Fruit fly (Drosophila melanogaster) whole organism, embryonic: ENCODE measurements around the gene CG7702.

Experiments
- Aef1 ChIP-seq: fragments of 200-800 bp; sonication (Bioruptor generic); IDR thresholded peaks from 3 replicates; pipeline ENCODE4 v1.3.6; 2022; ENCODE audit warnings: missing biosample characterization, missing genetic modification characterization
- Blimp-1 ChIP-seq: fragments of 200-800 bp; sonication (Bioruptor generic); optimal IDR thresholded peaks from 3 replicates; lab custom pipeline; 2018; ENCODE audit warnings: missing biosample characterization, missing genetic modification characterization, mild to moderate bottlenecking, moderate library complexity, missing genetic modification reagents
- CG10979 ChIP-seq: fragments of 200-800 bp; sonication (Bioruptor generic); optimal IDR thresholded peaks from 2 replicates; lab custom pipeline; 2018; ENCODE audit warnings: missing biosample characterization, mild to moderate bottlenecking, missing genetic modification characterization, moderate library complexity
- CG11456 ChIP-seq: fragments of 200-800 bp; sonication (Bioruptor generic); IDR thresholded peaks from 3 replicates; pipeline ENCODE4 v1.3.6; 2022; ENCODE audit warnings: missing biosample characterization, missing genetic modification characterization
- CG15479 ChIP-seq: fragments of 200-800 bp; sonication (Bioruptor generic); optimal IDR thresholded peaks from 3 replicates; lab custom pipeline; 2019; ENCODE audit warnings: missing biosample characterization, mild to moderate bottlenecking, missing genetic modification characterization, moderate library complexity
- CG15696 ChIP-seq: fragments of 200-800 bp; sonication (Bioruptor generic); optimal IDR thresholded peaks from 2 replicates; lab custom pipeline; 2019; ENCODE audit warnings: missing biosample characterization, mild to moderate bottlenecking, missing genetic modification characterization, moderate library complexity
- CG1602 ChIP-seq: fragments of 200-800 bp; sonication (Bioruptor generic); optimal IDR thresholded peaks from 3 replicates; lab custom pipeline; 2016; ENCODE audit warnings: missing biosample characterization, missing genetic modification characterization
- CG17385 ChIP-seq: fragments of 200-800 bp; sonication (Bioruptor generic); optimal IDR thresholded peaks from 3 replicates; lab custom pipeline; 2018; ENCODE audit warnings: missing biosample characterization, mild to moderate bottlenecking, missing genetic modification characterization
- CG18476 ChIP-seq: fragments of 200-800 bp; sonication (Bioruptor generic); optimal IDR thresholded peaks from 2 replicates; lab custom pipeline; 2016; ENCODE audit warnings: missing biosample characterization, mild to moderate bottlenecking, missing genetic modification characterization
- CG30020 ChIP-seq: fragments of 200-800 bp; optimal IDR thresholded peaks from 2 replicates; lab custom pipeline; 2019; ENCODE audit warnings: missing biosample characterization, mild to moderate bottlenecking, missing genetic modification characterization, moderate library complexity
- CG3163 ChIP-seq: fragments of 200-800 bp; sonication (Bioruptor generic); optimal IDR thresholded peaks from 3 replicates; lab custom pipeline; 2016; ENCODE audit warnings: missing biosample characterization, missing genetic modification characterization
- CG42726 ChIP-seq: fragments of 200-800 bp; sonication (Bioruptor generic); IDR thresholded peaks from 2 replicates; pipeline ENCODE4 v1.3.6; 2022; ENCODE audit warnings: missing biosample characterization, missing genetic modification characterization; ENCODE audit not compliant: partially characterized antibody
- CG4282 ChIP-seq: fragments of 200-800 bp; sonication (Bioruptor generic); optimal IDR thresholded peaks from 2 replicates; lab custom pipeline; 2016; ENCODE audit warnings: missing biosample characterization, missing genetic modification characterization
- CG4730 ChIP-seq: fragments of 200-800 bp; sonication (Bioruptor generic); IDR thresholded peaks from 2 replicates; pipeline ENCODE4 v1.3.6; 2022; ENCODE audit warnings: missing biosample characterization, missing genetic modification characterization
- CG7963 ChIP-seq: fragments of 200-800 bp; sonication (Bioruptor generic); IDR thresholded peaks from 3 replicates; pipeline ENCODE4 v1.3.6; 2022; ENCODE audit warnings: missing biosample characterization, missing genetic modification characterization; ENCODE audit not compliant: partially characterized antibody
- CG7987 ChIP-seq: fragments of 200-800 bp; sonication (Bioruptor generic); optimal IDR thresholded peaks from 2 replicates; lab custom pipeline; 2018; ENCODE audit warnings: missing biosample characterization, mild to moderate bottlenecking, missing genetic modification characterization, moderate library complexity
- CG9932 ChIP-seq: fragments of 200-800 bp; sonication (Bioruptor generic); IDR thresholded peaks from 2 replicates; pipeline ENCODE4 v1.3.6; 2022; ENCODE audit warnings: missing biosample characterization, missing genetic modification characterization
- CoRest ChIP-seq: fragments of 200-800 bp; sonication (Bioruptor generic); optimal IDR thresholded peaks from 3 replicates; lab custom pipeline; 2018; ENCODE audit warnings: missing biosample characterization, mild to moderate bottlenecking, missing genetic modification characterization, moderate library complexity
- CrebB ChIP-seq: fragments of 200-800 bp; sonication (Bioruptor generic); optimal IDR thresholded peaks from 3 replicates; lab custom pipeline; 2018; ENCODE audit warnings: missing biosample characterization, mild to moderate bottlenecking, missing genetic modification characterization
- Dp ChIP-seq: fragments of 200-800 bp; sonication (Bioruptor generic); optimal IDR thresholded peaks from 2 replicates; lab custom pipeline; 2018; ENCODE audit warnings: missing biosample characterization, mild to moderate bottlenecking, missing genetic modification characterization, moderate library complexity
- Elba2 ChIP-seq: fragments of 200-800 bp; sonication (Bioruptor generic); optimal IDR thresholded peaks from 3 replicates; lab custom pipeline; 2016; ENCODE audit warnings: missing biosample characterization, missing genetic modification characterization
- Hand ChIP-seq: fragments of 200-800 bp; sonication (Bioruptor generic); optimal IDR thresholded peaks from 2 replicates; lab custom pipeline; 2017; ENCODE audit warnings: mild to moderate bottlenecking, missing biosample characterization, missing genetic modification reagents, missing genetic modification characterization
- Myb ChIP-seq: fragments of 200-800 bp; sonication (Bioruptor generic); optimal IDR thresholded peaks from 2 replicates; lab custom pipeline; 2016; ENCODE audit warnings: missing biosample characterization, missing genetic modification characterization
- Trl ChIP-seq, 3 experiments: fragments of >200 bp in 2 of 3; fragments of 200-800 bp in 1 of 3; sonication (Bioruptor generic) in 1 of 3; optimal IDR thresholded peaks; 2 replicates in 1 of 3; 3 replicates in 2 of 3; lab custom pipeline; 2016 to 2017; ENCODE audit warnings: missing biosample characterization in 1 of 3, missing genetic modification characterization in 1 of 3
- Xrp1 ChIP-seq: fragments of 200-800 bp; sonication (Bioruptor generic); IDR thresholded peaks from 2 replicates; pipeline ENCODE4 v1.3.6; 2022; ENCODE audit warnings: missing biosample characterization, missing genetic modification characterization
- ac ChIP-seq: fragments of 200-800 bp; sonication (Bioruptor generic); optimal IDR thresholded peaks from 3 replicates; lab custom pipeline; 2017; ENCODE audit warnings: missing biosample characterization, mild to moderate bottlenecking, missing genetic modification characterization
- bab2 ChIP-seq: fragments of 200-800 bp; sonication (Bioruptor generic); optimal IDR thresholded peaks from 2 replicates; lab custom pipeline; 2016; ENCODE audit warnings: missing biosample characterization, missing genetic modification characterization
- br ChIP-seq: fragments of >200 bp; optimal IDR thresholded peaks from 2 replicates; lab custom pipeline; 2017
- cg ChIP-seq: fragments of 200-800 bp; sonication (Bioruptor generic); optimal IDR thresholded peaks from 3 replicates; lab custom pipeline; 2019; ENCODE audit warnings: missing biosample characterization, mild to moderate bottlenecking, missing genetic modification characterization, moderate library complexity
- chm ChIP-seq: fragments of 200-800 bp; sonication (Bioruptor generic); IDR thresholded peaks from 2 replicates; pipeline ENCODE4 v1.3.6; 2022; ENCODE audit warnings: missing biosample characterization, missing genetic modification characterization
- croc ChIP-seq: fragments of 200-800 bp; sonication (Bioruptor generic); conservative IDR thresholded peaks from 3 replicates; pipeline ENCODE4 v1.3.6; 2022; ENCODE audit warnings: missing biosample characterization, missing genetic modification characterization
- fd3F ChIP-seq: fragments of 200-800 bp; sonication (Bioruptor generic); optimal IDR thresholded peaks from 2 replicates; lab custom pipeline; 2018; ENCODE audit warnings: missing biosample characterization, mild to moderate bottlenecking, missing genetic modification characterization, moderate library complexity
- fru ChIP-seq: fragments of >200 bp; optimal IDR thresholded peaks from 2 replicates; lab custom pipeline; 2017
- gsb ChIP-seq: fragments of 200-800 bp; sonication (Bioruptor generic); IDR thresholded peaks from 2 replicates; pipeline ENCODE4 v1.3.6; 2022; ENCODE audit warnings: missing biosample characterization, missing genetic modification characterization
- kay ChIP-seq: fragments of 200-800 bp; sonication (Bioruptor generic); optimal IDR thresholded peaks from 2 replicates; lab custom pipeline; 2016; ENCODE audit warnings: missing biosample characterization, missing genetic modification characterization
- klu ChIP-seq: fragments of 200-800 bp; sonication (Bioruptor generic); IDR thresholded peaks from 2 replicates; pipeline ENCODE4 v1.3.6; 2022; ENCODE audit warnings: missing biosample characterization, missing genetic modification characterization
- pan ChIP-seq, 4 experiments: fragments of >200 bp in 3 of 4; fragments of 200-800 bp in 1 of 4; sonication (Bioruptor generic) in 1 of 4; optimal IDR thresholded peaks in 3 of 4; IDR thresholded peaks in 1 of 4; 2 replicates each; pipeline versions ENCODE4 v1.3.6 to Lab custom; 2017 to 2022; ENCODE audit warnings: missing biosample characterization in 2 of 4, missing genetic modification characterization in 2 of 4, mixed read lengths in 1 of 4
- pfk ChIP-seq: fragments of 200-800 bp; sonication (Bioruptor generic); optimal IDR thresholded peaks from 2 replicates; lab custom pipeline; 2018; ENCODE audit warnings: missing biosample characterization, mild to moderate bottlenecking, missing genetic modification characterization, moderate library complexity
- pros ChIP-seq: fragments of 200-800 bp; sonication (Bioruptor generic); optimal IDR thresholded peaks from 3 replicates; lab custom pipeline; 2019; ENCODE audit warnings: missing biosample characterization, mild to moderate bottlenecking, missing genetic modification characterization, moderate library complexity
- ranshi ChIP-seq: fragments of 200-800 bp; sonication (Bioruptor generic); IDR thresholded peaks from 2 replicates; pipeline ENCODE4 v1.3.6; 2022; ENCODE audit warnings: missing biosample characterization, missing genetic modification characterization
- sc ChIP-seq, 3 experiments: fragments of >200 bp in 2 of 3; fragments of 200-800 bp in 1 of 3; sonication (Bioruptor generic) in 1 of 3; optimal IDR thresholded peaks; 2 replicates in 2 of 3; 3 replicates in 1 of 3; lab custom pipeline; 2017; ENCODE audit warnings: mild to moderate bottlenecking in 1 of 3, missing biosample characterization in 1 of 3, missing genetic modification characterization in 1 of 3, missing genetic modification reagents in 1 of 3
- schlank ChIP-seq: fragments of 200-800 bp; sonication (Bioruptor generic); optimal IDR thresholded peaks from 2 replicates; lab custom pipeline; 2018; ENCODE audit warnings: missing biosample characterization, mild to moderate bottlenecking, missing genetic modification characterization
- shn ChIP-seq: fragments of 200-800 bp; sonication (Bioruptor generic); optimal IDR thresholded peaks from 3 replicates; lab custom pipeline; 2016; ENCODE audit warnings: missing biosample characterization, missing genetic modification characterization
- sima ChIP-seq: fragments of 200-800 bp; sonication (Bioruptor generic); optimal IDR thresholded peaks from 2 replicates; lab custom pipeline; 2016; ENCODE audit warnings: missing biosample characterization, missing genetic modification characterization
- sug ChIP-seq: fragments of 200-800 bp; optimal IDR thresholded peaks from 2 replicates; lab custom pipeline; 2019; ENCODE audit warnings: missing biosample characterization, mild to moderate bottlenecking, missing genetic modification characterization, moderate library complexity
- trh ChIP-seq: fragments of 200-800 bp; sonication (Bioruptor generic); optimal IDR thresholded peaks from 2 replicates; lab custom pipeline; 2016; ENCODE audit warnings: missing biosample characterization, missing genetic modification characterization
- zf30C ChIP-seq: fragments of 200-800 bp; sonication (Bioruptor generic); optimal IDR thresholded peaks from 3 replicates; lab custom pipeline; 2018; ENCODE audit warnings: missing biosample characterization, mild to moderate bottlenecking, missing genetic modification characterization
- zfh1 ChIP-seq: fragments of 200-800 bp; sonication (Bioruptor generic); IDR thresholded peaks from 3 replicates; pipeline ENCODE4 v1.3.6; 2022; ENCODE audit warnings: missing biosample characterization, missing genetic modification characterization

Gene CG7702

dm6 chr3R:18658945-18659642 is 10.1 kb upstream of the CG7702 start, which contains the start of the genes CG31224 and CstF64 (continued):
- TF ChIP-seq CG17385 = peak; percentile 98
- peak; percentile 23 for TF ChIP-seq Dp (GFP tag; lab: Kevin White, UChicago)
- peak; percentile 80 for TF ChIP-seq chm (GFP tag; lab: Robert Waterston, UW)
- TF ChIP-seq croc (GFP tag; lab: Robert Waterston, UW) = peak; percentile 55
- peak; percentile 73 for TF ChIP-seq Blimp-1 (GFP tag; lab: Kevin White, UChicago)
- peak; percentile 53 for TF ChIP-seq sima (GFP tag; lab: Kevin White, UChicago)
- TF ChIP-seq CG11456 (GFP tag; lab: Robert Waterston, UW) = peak; percentile 85
- no peak for TF ChIP-seq CG42726 (GFP tag; lab: Robert Waterston, UW)
- peak; percentile 93 for TF ChIP-seq CG9932 (GFP tag; lab: Robert Waterston, UW)
- peak; percentile 76 for TF ChIP-seq CG30020
- TF ChIP-seq CG15479 (GFP tag; lab: Kevin White, UChicago) = no peak
- no peak for TF ChIP-seq zf30C
- TF ChIP-seq CG10979 (tag; lab: Kevin White, UChicago) = peak; percentile 76
- peak; percentile 84 for TF ChIP-seq CG4282
- peak; percentile 87 for TF ChIP-seq bab2
- peak; percentile 79 for TF ChIP-seq CG4730
- TF ChIP-seq Myb (GFP tag; lab: Kevin White, UChicago) = peak; percentile 73
- peak; percentile 83 for TF ChIP-seq sug (tag; lab: Kevin White, UChicago)
- TF ChIP-seq ac (GFP tag; lab: Kevin White, UChicago) = no peak
- TF ChIP-seq br (lab: Kevin White, UChicago) = no peak
- no peak for TF ChIP-seq pan (optimal IDR thresholded peaks at IDR 0.05; lab: Kevin White, UChicago)
- TF ChIP-seq pan (GFP tag; optimal IDR thresholded peaks at IDR 0.05 in 1 of 2, IDR thresholded peaks at IDR 0.05 in 1 of 2) = peak in 1 of 2 experiments; percentile 90
- peak; percentile 71 for TF ChIP-seq kay (GFP tag; lab: Kevin White, UChicago)
- TF ChIP-seq shn (GFP tag; lab: Kevin White, UChicago) = peak; percentile 89
- peak; percentile 76 for TF ChIP-seq Aef1 (GFP tag; lab: Robert Waterston, UW)
- no peak for TF ChIP-seq Hand (GFP tag; lab: Kevin White, UChicago)
- no peak for TF ChIP-seq gsb (GFP tag; lab: Robert Waterston, UW)
- TF ChIP-seq schlank = no peak
- TF ChIP-seq CG15696 = peak; percentile 81
- TF ChIP-seq Trl (optimal IDR thresholded peaks at IDR 0.05; lab: Kevin White, UChicago) = peak in 1 of 2 experiments; percentile 55
- peak; percentile 88 for TF ChIP-seq Trl (GFP tag; optimal IDR thresholded peaks at IDR 0.05; lab: Kevin White, UChicago)
- TF ChIP-seq sc (optimal IDR thresholded peaks at IDR 0.05; lab: Kevin White, UChicago) = no peak
- peak; percentile 74 for TF ChIP-seq sc (GFP tag; optimal IDR thresholded peaks at IDR 0.05; lab: Kevin White, UChicago)
- peak; percentile 72 for TF ChIP-seq klu (GFP tag; lab: Robert Waterston, UW)
- no peak for TF ChIP-seq pros
- peak; percentile 67 for TF ChIP-seq Elba2 (GFP tag; lab: Kevin White, UChicago)
- peak; percentile 89 for TF ChIP-seq CG1602 (GFP tag; lab: Kevin White, UChicago)
- TF ChIP-seq CG7987 (GFP tag; lab: Kevin White, UChicago) = peak; percentile 55
- peak; percentile 38 for TF ChIP-seq CrebB (tag; lab: Kevin White, UChicago)
- peak; percentile 84 for TF ChIP-seq Xrp1 (GFP tag; lab: Robert Waterston, UW)
- peak; percentile 84 for TF ChIP-seq ranshi (GFP tag; lab: Robert Waterston, UW)
- peak; percentile 86; the same call in 2 of the 3 replicates for TF ChIP-seq zfh1 (GFP tag; lab: Robert Waterston, UW)
- peak; percentile 96 for TF ChIP-seq cg
- TF ChIP-seq CG3163 = peak; percentile 69
- TF ChIP-seq CG7963 = no peak
- TF ChIP-seq fd3F = peak; percentile 71
- TF ChIP-seq fru (lab: Kevin White, UChicago) = no peak
- no peak for TF ChIP-seq pfk (GFP tag; lab: Kevin White, UChicago)
- TF ChIP-seq trh (GFP tag; lab: Kevin White, UChicago) = peak; percentile 58
- peak; percentile 83 for TF ChIP-seq CG18476 (GFP tag; lab: Kevin White, UChicago)
- peak; percentile 87 for TF ChIP-seq CoRest (tag; lab: Kevin White, UChicago)
